Worm (Caenorhabditis elegans) whole organism, young adult: Measurements from ENCODE around the gene alr-1.

ENCODE experiments used
- C06A6.2 ChIP-seq: fragments of 200-800 bp; sonication (Bioruptor generic); conservative IDR thresholded peaks from 2 replicates; pipeline ENCODE4 v1.3.6; 2022; ENCODE audit warnings: missing genetic modification characterization, missing compliant biosample characterization
- F22D6.2 ChIP-seq: sonication (generic microtip); optimal IDR thresholded peaks from 2 replicates; lab custom pipeline; 2016; ENCODE audit warnings: mild to moderate bottlenecking, missing genetic modification characterization, missing compliant biosample characterization
- F23B12.7 ChIP-seq: sonication (generic microtip); optimal IDR thresholded peaks from 2 replicates; lab custom pipeline; 2017; ENCODE audit warnings: missing genetic modification characterization, mild to moderate bottlenecking, missing compliant biosample characterization, antibody characterized with exemption, moderate library complexity; ENCODE audit not compliant: insufficient read depth
- F33H1.4 ChIP-seq: fragments of 200-800 bp; sonication (Bioruptor generic); IDR thresholded peaks from 2 replicates; pipeline ENCODE4 v1.3.6; 2022; ENCODE audit warnings: missing genetic modification reagents, missing genetic modification characterization, missing compliant biosample characterization
- F39B2.1 ChIP-seq: fragments of 200-800 bp; sonication (Bioruptor generic); IDR thresholded peaks from 2 replicates; pipeline ENCODE4 v1.3.6; 2022; ENCODE audit warnings: missing genetic modification reagents, missing genetic modification characterization, missing compliant biosample characterization
- F55B11.4 ChIP-seq: sonication (generic microtip); optimal IDR thresholded peaks from 2 replicates; lab custom pipeline; 2016; ENCODE audit warnings: missing compliant biosample characterization, missing genetic modification characterization, borderline replicate concordance; ENCODE audit not compliant: insufficient read depth
- T07F8.4 ChIP-seq: sonication (generic microtip); optimal IDR thresholded peaks from 2 replicates; lab custom pipeline; 2016; ENCODE audit warnings: mild to moderate bottlenecking, missing genetic modification characterization, moderate library complexity, missing compliant biosample characterization
- Y79H2A.3 ChIP-seq: fragments of 200-800 bp; sonication (Bioruptor generic); conservative IDR thresholded peaks from 2 replicates; pipeline ENCODE4 v1.3.6; 2022; ENCODE audit warnings: missing genetic modification reagents, missing genetic modification characterization, missing compliant biosample characterization
- akir-1 ChIP-seq: fragments of 200-800 bp; sonication (Bioruptor generic); optimal IDR thresholded peaks from 2 replicates; lab custom pipeline; 2018; ENCODE audit warnings: mild to moderate bottlenecking, missing genetic modification characterization, moderate library complexity, missing compliant biosample characterization
- attf-6 ChIP-seq: fragments of 200-800 bp; sonication (Bioruptor generic); IDR thresholded peaks from 2 replicates; pipeline ENCODE4 v1.3.6; 2022; ENCODE audit warnings: missing genetic modification reagents, missing genetic modification characterization, missing compliant biosample characterization
- bed-1 ChIP-seq: fragments of 200-800 bp; sonication (Bioruptor generic); IDR thresholded peaks from 2 replicates; pipeline ENCODE4 v1.3.6; 2022; ENCODE audit warnings: missing genetic modification reagents, missing genetic modification characterization, missing compliant biosample characterization
- ceh-27 ChIP-seq: fragments of 200-800 bp; sonication (Bioruptor generic); optimal IDR thresholded peaks from 2 replicates; lab custom pipeline; 2018; ENCODE audit warnings: mild to moderate bottlenecking, missing genetic modification characterization, moderate library complexity, missing compliant biosample characterization
- ceh-79 ChIP-seq: sonication (generic microtip); optimal IDR thresholded peaks from 2 replicates; lab custom pipeline; 2017; ENCODE audit warnings: mild to moderate bottlenecking, missing genetic modification characterization, missing compliant biosample characterization
- ceh-91 ChIP-seq: fragments of 200-800 bp; sonication (Bioruptor generic); IDR thresholded peaks from 2 replicates; pipeline ENCODE4 v1.3.6; 2022; ENCODE audit warnings: missing genetic modification reagents, missing genetic modification characterization, missing compliant biosample characterization
- dox-1 ChIP-seq: fragments of 200-800 bp; sonication (Bioruptor generic); IDR thresholded peaks from 2 replicates; pipeline ENCODE4 v1.3.6; 2022; ENCODE audit warnings: missing genetic modification reagents, missing genetic modification characterization, missing compliant biosample characterization
- dpl-1 ChIP-seq: fragments of 150-350 bp; optimal IDR thresholded peaks from 2 replicates; lab custom pipeline; 2014; ENCODE audit warnings: missing biosample characterization, missing genetic modification reagents, missing genetic modification characterization
- egl-44 ChIP-seq: fragments of 200-800 bp; sonication (Bioruptor generic); IDR thresholded peaks from 2 replicates; pipeline ENCODE4 v1.3.6; 2022; ENCODE audit warnings: missing genetic modification reagents, missing genetic modification characterization, missing compliant biosample characterization
- egrh-3 ChIP-seq: fragments of 200-800 bp; sonication (Bioruptor generic); IDR thresholded peaks from 2 replicates; pipeline ENCODE4 v1.3.6; 2022; ENCODE audit warnings: missing genetic modification reagents, missing genetic modification characterization, missing compliant biosample characterization
- fkh-3 ChIP-seq: sonication (generic microtip); optimal IDR thresholded peaks from 2 replicates; lab custom pipeline; 2016; ENCODE audit warnings: mild to moderate bottlenecking, missing genetic modification characterization, missing compliant biosample characterization
- hrde-1 ChIP-seq: sonication (generic microtip); optimal IDR thresholded peaks from 2 replicates; lab custom pipeline; 2016; ENCODE audit warnings: missing genetic modification characterization, mild to moderate bottlenecking, missing compliant biosample characterization, moderate library complexity, missing genotype, missing genetic modification reagents, borderline replicate concordance
- lag-1 ChIP-seq: fragments of 200-800 bp; sonication (Bioruptor generic); IDR thresholded peaks from 2 replicates; pipeline ENCODE4 v1.3.6; 2022; ENCODE audit warnings: missing genetic modification reagents, missing genetic modification characterization, missing compliant biosample characterization
- let-526 ChIP-seq: fragments of 200-800 bp; sonication (Bioruptor generic); IDR thresholded peaks from 2 replicates; pipeline ENCODE4 v1.3.6; 2022; ENCODE audit warnings: missing genetic modification reagents, missing genetic modification characterization, missing compliant biosample characterization
- let-607 ChIP-seq, 2 experiments: fragments of 200-800 bp in 1 of 2; sonication (Bioruptor generic) in 1 of 2; sonication (generic microtip) in 1 of 2; optimal IDR thresholded peaks; 2 replicates each; lab custom pipeline; 2016 to 2018; ENCODE audit warnings: mild to moderate bottlenecking in 2 of 2, missing compliant biosample characterization in 2 of 2, missing genetic modification characterization in 2 of 2, moderate library complexity in 2 of 2, missing genotype in 1 of 2
- lir-1 ChIP-seq: fragments of 200-800 bp; sonication (Bioruptor generic); conservative IDR thresholded peaks from 2 replicates; pipeline ENCODE4 v1.3.6; 2022; ENCODE audit warnings: missing genetic modification reagents, missing genetic modification characterization, missing compliant biosample characterization
- lsl-1 ChIP-seq: fragments of 200-800 bp; sonication (Bioruptor generic); optimal IDR thresholded peaks from 2 replicates; lab custom pipeline; 2018; ENCODE audit warnings: mild to moderate bottlenecking, missing genetic modification characterization, moderate library complexity, missing compliant biosample characterization
- lsy-27 ChIP-seq: sonication (generic microtip); optimal IDR thresholded peaks from 2 replicates; lab custom pipeline; 2017; ENCODE audit warnings: missing genetic modification characterization, mild to moderate bottlenecking, missing compliant biosample characterization, antibody characterized with exemption, missing genotype, borderline replicate concordance; ENCODE audit not compliant: insufficient read depth
- madf-3 ChIP-seq: fragments of 200-800 bp; sonication (Bioruptor generic); IDR thresholded peaks from 2 replicates; pipeline ENCODE4 v1.3.6; 2022; ENCODE audit warnings: missing genetic modification reagents, missing genetic modification characterization, missing compliant biosample characterization
- madf-8 ChIP-seq: fragments of 200-800 bp; sonication (Bioruptor generic); conservative IDR thresholded peaks from 2 replicates; pipeline ENCODE4 v1.3.6; 2022; ENCODE audit warnings: missing genetic modification reagents, missing genetic modification characterization, missing compliant biosample characterization
- nhr-179 ChIP-seq: sonication (generic microtip); optimal IDR thresholded peaks from 2 replicates; lab custom pipeline; 2016; ENCODE audit warnings: mild to moderate bottlenecking, missing genetic modification characterization, missing compliant biosample characterization
- nhr-27 ChIP-seq: fragments of 200-800 bp; sonication (Bioruptor generic); optimal IDR thresholded peaks from 2 replicates; lab custom pipeline; 2018; ENCODE audit warnings: mild to moderate bottlenecking, missing genetic modification characterization, moderate library complexity, missing compliant biosample characterization
- nhr-80 ChIP-seq: sonication (generic microtip); optimal IDR thresholded peaks from 2 replicates; lab custom pipeline; 2016; ENCODE audit warnings: missing genetic modification characterization, missing compliant biosample characterization
- nhr-90 ChIP-seq: sonication (generic microtip); optimal IDR thresholded peaks from 2 replicates; lab custom pipeline; 2016; ENCODE audit warnings: missing genotype, mild to moderate bottlenecking, missing genetic modification characterization, missing compliant biosample characterization
- rpc-1 ChIP-seq, 2 experiments: fragments of 150-350 bp in 1 of 2; sonication (generic microtip) in 1 of 2; optimal IDR thresholded peaks; 2 replicates each; lab custom pipeline; 2014 to 2018; ENCODE audit warnings: missing biosample characterization in 1 of 2, missing genetic modification characterization in 1 of 2, missing genetic modification reagents in 1 of 2, missing genotype in 1 of 2
- sdz-38 ChIP-seq: sonication (generic microtip); optimal IDR thresholded peaks from 2 replicates; lab custom pipeline; 2016; ENCODE audit warnings: missing genotype, missing genetic modification characterization, missing compliant biosample characterization
- sea-2 ChIP-seq: fragments of 200-800 bp; sonication (Bioruptor generic); IDR thresholded peaks from 2 replicates; pipeline ENCODE4 v1.3.6; 2022; ENCODE audit warnings: missing genetic modification characterization, missing compliant biosample characterization
- snpc-1.1 ChIP-seq: sonication (generic microtip); optimal IDR thresholded peaks from 2 replicates; lab custom pipeline; 2017; ENCODE audit warnings: missing genetic modification characterization, mild to moderate bottlenecking, missing compliant biosample characterization, antibody characterized with exemption, moderate library complexity, missing genotype, missing genetic modification reagents; ENCODE audit not compliant: insufficient read depth
- snpc-1.3 ChIP-seq: sonication (generic microtip); optimal IDR thresholded peaks from 2 replicates; lab custom pipeline; 2017; ENCODE audit warnings: missing genetic modification characterization, mild to moderate bottlenecking, missing compliant biosample characterization, antibody characterized with exemption, moderate library complexity, missing genotype, missing genetic modification reagents; ENCODE audit not compliant: insufficient read depth
- xnd-1 ChIP-seq: sonication (generic microtip); optimal IDR thresholded peaks from 2 replicates; lab custom pipeline; 2016; ENCODE audit warnings: missing genotype, missing genetic modification reagents, missing genetic modification characterization, missing compliant biosample characterization
- zfh-2 ChIP-seq: fragments of 200-800 bp; sonication (Bioruptor generic); conservative IDR thresholded peaks from 2 replicates; pipeline ENCODE4 v1.3.6; 2022; ENCODE audit warnings: missing genetic modification reagents, missing genetic modification characterization, missing compliant biosample characterization
- ztf-28 ChIP-seq: fragments of 200-800 bp; sonication (Bioruptor generic); IDR thresholded peaks from 2 replicates; pipeline ENCODE4 v1.3.6; 2022; ENCODE audit warnings: missing genetic modification reagents, missing genetic modification characterization, missing compliant biosample characterization
- ztf-6 ChIP-seq: fragments of 200-800 bp; sonication (Bioruptor generic); IDR thresholded peaks from 2 replicates; pipeline ENCODE4 v1.3.6; 2022; ENCODE audit warnings: missing genetic modification reagents, missing genetic modification characterization, missing compliant biosample characterization

alr-1 gene

ce11 chrX:11114420-11114819 is 11.0 kb downstream of the alr-1 start:
- TF ChIP-seq lir-1 (GFP tag; lab: Robert Waterston, UW) (no peak), nhr-27 (tag; lab: Kevin White, UChicago) (no peak), zfh-2 (GFP tag; lab: Robert Waterston, UW) (peak; percentile 90), egrh-3 (GFP tag; lab: Robert Waterston, UW) (peak; percentile 95), fkh-3 (tag; lab: Kevin White, UChicago) (peak; percentile 20), rpc-1 (optimal IDR thresholded peaks at IDR 0.05; lab: Kevin White, UChicago) (no peak), rpc-1 (tag; optimal IDR thresholded peaks at IDR 0.05; lab: Kevin White, UChicago) (no peak), egl-44 (GFP tag; lab: Robert Waterston, UW) (no peak)

- no peak for TF ChIP-seq zfh-2 (GFP tag; lab: Robert Waterston, UW)
- no peak for TF ChIP-seq F22D6.2
- no peak for TF ChIP-seq let-526 (GFP tag; lab: Robert Waterston, UW)
- no peak for TF ChIP-seq nhr-179 (tag; lab: Kevin White, UChicago)
Measured at ce11 chrX:11109200-11109599, 16.2 kb downstream of the alr-1 start, which contains the start of gene grd-1. Gene grd-1 (plus strand): TSS chrX:11109440.

- TF ChIP-seq xnd-1: no peak
- no peak for TF ChIP-seq akir-1
- TF ChIP-seq nhr-90 (tag; lab: Kevin White, UChicago): no peak
- no peak for TF ChIP-seq hrde-1 (tag; lab: Kevin White, UChicago)
- no peak for TF ChIP-seq let-607 (tag; optimal IDR thresholded peaks at IDR 0.05; lab: Kevin White, UChicago)
- TF ChIP-seq snpc-1.3: no peak
- no peak for TF ChIP-seq sdz-38 (tag; lab: Kevin White, UChicago)
- TF ChIP-seq sea-2 (GFP tag; lab: Robert Waterston, UW): no peak
- TF ChIP-seq let-526 (GFP tag; lab: Robert Waterston, UW): no peak
- TF ChIP-seq ztf-28: no peak
- no peak for TF ChIP-seq lsl-1
- TF ChIP-seq dox-1: no peak
- no peak for TF ChIP-seq ceh-27
- TF ChIP-seq lag-1: no peak
- no peak for TF ChIP-seq snpc-1.1 (tag; lab: Kevin White, UChicago)
- TF ChIP-seq C06A6.2 (GFP tag; lab: Robert Waterston, UW): no peak
- TF ChIP-seq bed-1: no peak
- TF ChIP-seq lsy-27 (tag; lab: Kevin White, UChicago): no peak
- TF ChIP-seq ceh-79 (tag; lab: Kevin White, UChicago): no peak
- TF ChIP-seq, all 124 proteins: peak for 0
Measured at ce11 chrX:11107076-11107475, 18.3 kb downstream of the alr-1 start, which contains the start of gene clc-17. Gene clc-17 (plus strand): TSS chrX:11107376.

- TF ChIP-seq madf-8 (GFP tag; lab: Robert Waterston, UW) (no peak), nhr-80 (tag; lab: Kevin White, UChicago) (peak; percentile 75), lag-1 (no peak), madf-3 (GFP tag; lab: Robert Waterston, UW) (no peak), ztf-6 (GFP tag; lab: Robert Waterston, UW) (no peak), attf-6 (GFP tag; lab: Robert Waterston, UW) (no peak), nhr-27 (tag; lab: Kevin White, UChicago) (no peak), dpl-1 (GFP tag; lab: Kevin White, UChicago) (no peak), ceh-91 (no peak), F23B12.7 (no peak), nhr-90 (tag; lab: Kevin White, UChicago) (no peak), F55B11.4 (tag; lab: Kevin White, UChicago) (no peak), F33H1.4 (GFP tag; lab: Robert Waterston, UW) (no peak), let-607 (tag; optimal IDR thresholded peaks at IDR 0.05; lab: Kevin White, UChicago) (peak in 1 of 2 experiments; percentile 2), lir-1 (GFP tag; lab: Robert Waterston, UW) (no peak), T07F8.4 (tag; lab: Kevin White, UChicago) (no peak), Y79H2A.3 (GFP tag; lab: Robert Waterston, UW) (no peak), F39B2.1 (no peak)
Measured at ce11 chrX:11104883-11105629, 20.4 kb downstream of the alr-1 start, which contains the start of gene W02H3.1. Gene W02H3.1 (minus strand): TSS chrX:11105460.
